Worm (Caenorhabditis elegans) whole organism, L1 larva: ENCODE measurements around the gene tra-1.

Experiments
- snpc-4 ChIP-seq: fragments of 150-350 bp; optimal IDR thresholded peaks from 2 replicates; lab custom pipeline; 2014; ENCODE audit warnings: missing biosample characterization, missing genetic modification characterization
- tbx-2 ChIP-seq: sonication (generic microtip); optimal IDR thresholded peaks from 2 replicates; lab custom pipeline; 2016; ENCODE audit warnings: missing genetic modification characterization, missing compliant biosample characterization

DNA sequence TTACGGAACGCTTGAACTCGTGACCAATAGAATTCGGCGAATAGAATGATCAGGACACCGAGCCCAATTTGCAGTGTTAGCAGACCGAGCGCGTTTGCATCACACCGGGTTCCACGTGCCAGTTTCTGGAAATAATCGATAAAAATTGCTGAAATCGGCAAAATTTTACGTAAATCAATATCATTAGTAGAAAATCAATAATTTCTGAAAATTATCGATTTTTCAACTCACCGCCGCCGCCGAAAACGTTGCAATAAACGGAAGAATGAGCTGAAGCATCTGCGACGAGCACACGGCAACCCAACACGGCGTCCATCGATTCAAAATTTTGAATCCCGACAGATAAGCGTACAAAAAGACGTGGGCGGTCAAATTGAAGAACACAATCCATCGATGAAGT lies 35.6 kb upstream of the tra-1 start:
- no peak for TF ChIP-seq snpc-4 (tag; lab: Kevin White, UChicago)
- no peak for TF ChIP-seq tbx-2 (tag; lab: Kevin White, UChicago)
